Worm (Caenorhabditis elegans) whole organism, L1 larva: ENCODE data around the gene tftc-1.
A peak's percentile ranks its signal among the peaks of the same experiment; 100 is the strongest.

Experiments used
- C04F5.9 ChIP-seq: sonication (generic microtip); optimal IDR thresholded peaks from 2 replicates; lab custom pipeline; 2016; ENCODE audit warnings: missing genetic modification characterization, missing compliant biosample characterization
- C16A3.4 ChIP-seq: fragments of 150-350 bp; optimal IDR thresholded peaks from 2 replicates; lab custom pipeline; 2014; ENCODE audit warnings: missing biosample characterization, missing genetic modification characterization
- C34B4.2 ChIP-seq: sonication (generic microtip); optimal IDR thresholded peaks from 2 replicates; lab custom pipeline; 2017; ENCODE audit warnings: mild to moderate bottlenecking, missing genetic modification characterization, missing compliant biosample characterization
- F16B12.6 ChIP-seq: fragments of 150-350 bp; optimal IDR thresholded peaks from 2 replicates; lab custom pipeline; 2014; ENCODE audit warnings: missing biosample characterization, missing genetic modification characterization
- Y116A8C.19 ChIP-seq: sonication (generic microtip); optimal IDR thresholded peaks from 2 replicates; lab custom pipeline; 2016; ENCODE audit warnings: missing compliant biosample characterization, missing genetic modification characterization, borderline replicate concordance
- aha-1 ChIP-seq: fragments of 150-350 bp; optimal IDR thresholded peaks from 2 replicates; lab custom pipeline; 2014; ENCODE audit warnings: missing biosample characterization, missing genetic modification characterization
- ama-1 ChIP-seq: fragments of 150-350 bp; optimal IDR thresholded peaks from 2 replicates; lab custom pipeline; 2014
- blmp-1 ChIP-seq: fragments of 150-350 bp; optimal IDR thresholded peaks from 2 replicates; lab custom pipeline; 2014; ENCODE audit warnings: missing biosample characterization, missing genetic modification characterization
- ceh-8 ChIP-seq: fragments of 200-800 bp; sonication (Bioruptor generic); optimal IDR thresholded peaks from 2 replicates; lab custom pipeline; 2018; ENCODE audit warnings: mild to moderate bottlenecking, missing genetic modification characterization, moderate library complexity, missing compliant biosample characterization
- ceh-82 ChIP-seq, 3 experiments: fragments of 150-350 bp in 1 of 3; sonication (generic microtip) in 2 of 3; optimal IDR thresholded peaks; 2 replicates each; lab custom pipeline; 2014 to 2017; ENCODE audit warnings: missing biosample characterization in 3 of 3, missing genetic modification characterization in 3 of 3
- ceh-88 ChIP-seq: fragments of 200-800 bp; sonication (Bioruptor generic); IDR thresholded peaks from 2 replicates; pipeline ENCODE4 v1.3.6; 2022; ENCODE audit warnings: missing genetic modification characterization, missing compliant biosample characterization
- efl-3 ChIP-seq: fragments of 200-800 bp; sonication (Bioruptor generic); optimal IDR thresholded peaks from 2 replicates; lab custom pipeline; 2018; ENCODE audit warnings: mild to moderate bottlenecking, missing genetic modification characterization, missing compliant biosample characterization
- elt-2 ChIP-seq: sonication (generic microtip); optimal IDR thresholded peaks from 2 replicates; lab custom pipeline; 2016; ENCODE audit warnings: missing genetic modification characterization, mild to moderate bottlenecking, inconsistent platforms, missing compliant biosample characterization, missing genetic modification reagents
- elt-3 ChIP-seq, 6 experiments: fragments of 150-350 bp in 1 of 6; sonication (generic microtip); optimal IDR thresholded peaks; 2 replicates each; lab custom pipeline; 2017 to 2018; ENCODE audit warnings: missing biosample characterization in 6 of 6, missing genetic modification characterization in 6 of 6, inconsistent platforms in 1 of 6
- fos-1 ChIP-seq: fragments of 150-350 bp; optimal IDR thresholded peaks from 2 replicates; lab custom pipeline; 2014; ENCODE audit warnings: missing biosample characterization, missing genetic modification characterization
- grh-1 ChIP-seq: fragments of 200-800 bp; sonication (Bioruptor generic); IDR thresholded peaks from 2 replicates; pipeline ENCODE4 v1.3.6; 2022; ENCODE audit warnings: missing genetic modification reagents, missing genetic modification characterization, missing compliant biosample characterization
- hlh-17 ChIP-seq: fragments of 200-800 bp; sonication (Bioruptor generic); optimal IDR thresholded peaks from 2 replicates; lab custom pipeline; 2018; ENCODE audit warnings: missing genetic modification characterization, mild to moderate bottlenecking, missing compliant biosample characterization, moderate library complexity, borderline replicate concordance
- hlh-4 ChIP-seq: sonication (generic microtip); optimal IDR thresholded peaks from 2 replicates; lab custom pipeline; 2016; ENCODE audit warnings: mild to moderate bottlenecking, missing genetic modification characterization, missing compliant biosample characterization
- irx-1 ChIP-seq: sonication (generic microtip); optimal IDR thresholded peaks from 2 replicates; lab custom pipeline; 2016; ENCODE audit warnings: missing genetic modification characterization, missing compliant biosample characterization
- isw-1 ChIP-seq: fragments of 200-800 bp; sonication (Bioruptor generic); IDR thresholded peaks from 2 replicates; pipeline ENCODE4 v1.3.6; 2022; ENCODE audit warnings: missing genetic modification characterization, missing compliant biosample characterization
- jun-1 ChIP-seq: fragments of 150-350 bp; optimal IDR thresholded peaks from 2 replicates; lab custom pipeline; 2014; ENCODE audit warnings: missing biosample characterization, missing genetic modification reagents, missing genetic modification characterization
- lin-13 ChIP-seq: fragments of 150-350 bp; optimal IDR thresholded peaks from 2 replicates; lab custom pipeline; 2014; ENCODE audit warnings: missing biosample characterization, missing genetic modification reagents, missing genetic modification characterization
- lir-3 ChIP-seq: sonication (generic microtip); optimal IDR thresholded peaks from 2 replicates; lab custom pipeline; 2016; ENCODE audit warnings: mild to moderate bottlenecking, missing genetic modification characterization, moderate library complexity, missing compliant biosample characterization; ENCODE audit not compliant: poor library complexity
- lsy-2 ChIP-seq, 2 experiments: fragments of 150-350 bp; optimal IDR thresholded peaks; 2 replicates each; lab custom pipeline; 2014; ENCODE audit warnings: missing biosample characterization in 2 of 2, missing genetic modification characterization in 2 of 2
- mdl-1 ChIP-seq, 2 experiments: fragments of 150-350 bp; optimal IDR thresholded peaks; 2 replicates each; lab custom pipeline; 2014 to 2017; ENCODE audit warnings: missing biosample characterization in 2 of 2, missing genetic modification characterization in 2 of 2, inconsistent platforms in 1 of 2
- mef-2 ChIP-seq: fragments of 150-350 bp; optimal IDR thresholded peaks from 2 replicates; lab custom pipeline; 2014; ENCODE audit warnings: missing biosample characterization, missing genetic modification characterization
- mep-1 ChIP-seq: fragments of 150-350 bp; optimal IDR thresholded peaks from 2 replicates; lab custom pipeline; 2014; ENCODE audit warnings: missing biosample characterization, missing genetic modification characterization
- nhr-11 ChIP-seq: fragments of 150-350 bp; optimal IDR thresholded peaks from 2 replicates; lab custom pipeline; 2014; ENCODE audit warnings: missing biosample characterization, missing genetic modification characterization
- nhr-237 ChIP-seq: fragments of 150-350 bp; optimal IDR thresholded peaks from 2 replicates; lab custom pipeline; 2014; ENCODE audit warnings: missing biosample characterization, missing genetic modification characterization
- nhr-71 ChIP-seq: sonication (generic microtip); optimal IDR thresholded peaks from 2 replicates; lab custom pipeline; 2016; ENCODE audit warnings: mild to moderate bottlenecking, missing genetic modification characterization, moderate library complexity, missing compliant biosample characterization
- nhr-84 ChIP-seq: sonication (generic microtip); optimal IDR thresholded peaks from 2 replicates; lab custom pipeline; 2017; ENCODE audit warnings: missing biosample characterization, missing genetic modification characterization
- nhr-85 ChIP-seq: sonication (generic microtip); peaks from one replicate; lab custom pipeline; 2016; ENCODE audit warnings: missing genetic modification characterization, inconsistent platforms, missing compliant biosample characterization
- pag-3 ChIP-seq: sonication (generic microtip); optimal IDR thresholded peaks from 2 replicates; lab custom pipeline; 2017; ENCODE audit warnings: missing genetic modification characterization, mild to moderate bottlenecking, missing compliant biosample characterization, antibody characterized with exemption, borderline replicate concordance; ENCODE audit not compliant: insufficient read depth
- pqm-1 ChIP-seq: sonication (generic microtip); optimal IDR thresholded peaks from 3 replicates; lab custom pipeline; 2017; ENCODE audit warnings: missing biosample characterization, missing genetic modification characterization
- skn-1 ChIP-seq: fragments of 150-350 bp; optimal IDR thresholded peaks from 2 replicates; lab custom pipeline; 2014; ENCODE audit warnings: missing biosample characterization, missing genetic modification characterization
- snpc-4 ChIP-seq: fragments of 150-350 bp; optimal IDR thresholded peaks from 2 replicates; lab custom pipeline; 2014; ENCODE audit warnings: missing biosample characterization, missing genetic modification characterization
- snu-23 ChIP-seq: sonication (generic microtip); optimal IDR thresholded peaks from 2 replicates; lab custom pipeline; 2016; ENCODE audit warnings: missing genetic modification characterization, missing compliant biosample characterization
- sox-4 ChIP-seq: sonication (generic microtip); optimal IDR thresholded peaks from 2 replicates; lab custom pipeline; 2016; ENCODE audit warnings: missing genetic modification characterization, missing compliant biosample characterization
- tbx-2 ChIP-seq: sonication (generic microtip); optimal IDR thresholded peaks from 2 replicates; lab custom pipeline; 2016; ENCODE audit warnings: missing genetic modification characterization, missing compliant biosample characterization
- tlp-1 ChIP-seq: fragments of 150-350 bp; optimal IDR thresholded peaks from 2 replicates; lab custom pipeline; 2014; ENCODE audit warnings: missing biosample characterization, missing genetic modification characterization
- unc-130 ChIP-seq: fragments of 150-350 bp; optimal IDR thresholded peaks from 2 replicates; lab custom pipeline; 2017; ENCODE audit warnings: missing biosample characterization, missing genetic modification characterization, inconsistent platforms
- unc-62 ChIP-seq: fragments of 150-350 bp; optimal IDR thresholded peaks from 2 replicates; lab custom pipeline; 2014; ENCODE audit warnings: missing biosample characterization, missing genetic modification reagents, missing genetic modification characterization
- unc-98 ChIP-seq: fragments of 200-800 bp; sonication (Bioruptor generic); IDR thresholded peaks from 2 replicates; pipeline ENCODE4 v1.3.6; 2022; ENCODE audit warnings: missing genetic modification characterization, missing compliant biosample characterization
- vab-15 ChIP-seq: sonication (generic microtip); optimal IDR thresholded peaks from 2 replicates; lab custom pipeline; 2017; ENCODE audit warnings: missing genotype, mild to moderate bottlenecking, missing genetic modification characterization, missing compliant biosample characterization
- xbp-1 ChIP-seq: sonication (generic microtip); optimal IDR thresholded peaks from 2 replicates; lab custom pipeline; 2016; ENCODE audit warnings: missing genetic modification characterization, missing compliant biosample characterization
- zag-1 ChIP-seq: fragments of 150-350 bp; optimal IDR thresholded peaks from 2 replicates; lab custom pipeline; 2014; ENCODE audit warnings: missing biosample characterization, missing genetic modification characterization
- zip-4 ChIP-seq: fragments of 200-800 bp; sonication (Bioruptor generic); optimal IDR thresholded peaks from 2 replicates; lab custom pipeline; 2018; ENCODE audit warnings: mild to moderate bottlenecking, missing genetic modification characterization, moderate library complexity, missing compliant biosample characterization
- ztf-11 ChIP-seq, 2 experiments: sonication (generic microtip); optimal IDR thresholded peaks; 2 replicates each; lab custom pipeline; 2016 to 2017; ENCODE audit warnings: missing genetic modification characterization in 2 of 2, missing biosample characterization in 1 of 2, missing compliant biosample characterization in 1 of 2
- ztf-4 ChIP-seq: fragments of 150-350 bp; optimal IDR thresholded peaks from 2 replicates; lab custom pipeline; 2014; ENCODE audit warnings: missing biosample characterization, missing genetic modification characterization

Gene tftc-1

DNA sequence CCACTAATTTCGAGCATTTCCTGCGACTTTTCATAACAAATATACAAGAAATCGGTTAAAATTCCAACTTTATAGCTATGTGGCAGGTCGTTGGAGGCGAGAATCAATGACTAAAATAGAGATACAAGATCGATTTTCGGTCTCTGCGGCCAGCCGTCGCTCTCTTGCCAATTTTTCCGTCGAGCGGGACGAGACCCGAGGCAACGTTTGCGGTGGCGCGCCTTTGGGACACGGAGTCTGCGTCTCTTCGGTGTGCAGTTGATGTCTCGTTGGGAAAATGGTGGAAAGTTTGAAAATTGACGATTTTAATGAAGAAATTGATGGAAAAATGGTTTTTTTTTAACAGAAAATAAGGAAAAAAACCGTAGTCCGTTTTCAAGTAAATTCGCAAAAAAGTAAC lies 32.3 kb upstream of the tftc-1 start (continued):
- no peak for TF ChIP-seq C04F5.9
- peak; percentile 16 for TF ChIP-seq mep-1
- peak; percentile 19 for TF ChIP-seq lin-13 (GFP tag; lab: Kevin White, UChicago)
- TF ChIP-seq pag-3 (tag; lab: Kevin White, UChicago) = no peak
- peak in 1 of 2 experiments; percentile 29 for TF ChIP-seq mdl-1 (tag; optimal IDR thresholded peaks at IDR 0.05; lab: Kevin White, UChicago)
- no peak for TF ChIP-seq lir-3
- no peak for TF ChIP-seq ztf-11 (tag; optimal IDR thresholded peaks at IDR 0.05; lab: Kevin White, UChicago)
- no peak for TF ChIP-seq Y116A8C.19 (tag; lab: Kevin White, UChicago)
- no peak for TF ChIP-seq grh-1 (GFP tag; lab: Robert Waterston, UW)
- peak in 3 of 6 experiments; percentile 20 to 30 (median 27) for TF ChIP-seq elt-3 (tag; optimal IDR thresholded peaks at IDR 0.05; lab: Kevin White, UChicago)
- no peak for TF ChIP-seq zip-4 (GFP tag; lab: Kevin White, UChicago)
- TF ChIP-seq fos-1 = no peak
- peak; percentile 52 for TF ChIP-seq nhr-237 (tag; lab: Kevin White, UChicago)
- no peak for TF ChIP-seq snpc-4 (tag; lab: Kevin White, UChicago)
- no peak for TF ChIP-seq aha-1
- TF ChIP-seq sox-4 (tag; lab: Kevin White, UChicago) = no peak
- peak; percentile 84 for TF ChIP-seq snu-23
- TF ChIP-seq unc-62 (GFP tag; lab: Kevin White, UChicago) = no peak
- peak; percentile 26 to 69 for TF ChIP-seq lsy-2 (tag; optimal IDR thresholded peaks at IDR 0.05; lab: Kevin White, UChicago)
- TF ChIP-seq hlh-4 = no peak
- 0 out of 2 replicates have a peak, but pooled peaks have one; percentile 12 for TF ChIP-seq ceh-88 (GFP tag; lab: Robert Waterston, UW)
- no peak for TF ChIP-seq unc-130 (tag; lab: Kevin White, UChicago)
- TF ChIP-seq elt-2 (tag; lab: Kevin White, UChicago) = no peak
- no peak for TF ChIP-seq jun-1 (tag; lab: Kevin White, UChicago)
- no peak for TF ChIP-seq C34B4.2
- TF ChIP-seq xbp-1 (tag; lab: Kevin White, UChicago) = peak; percentile 32
- TF ChIP-seq isw-1 = peak; percentile 23; the same call in 1 of the 2 replicates
- TF ChIP-seq tlp-1 (tag; lab: Kevin White, UChicago) = no peak
- TF ChIP-seq ztf-4 = no peak
- no peak for TF ChIP-seq zag-1 (tag; lab: Kevin White, UChicago)
- peak; percentile 14 for TF ChIP-seq F16B12.6
- TF ChIP-seq efl-3 (GFP tag; lab: Kevin White, UChicago) = no peak
- TF ChIP-seq ceh-82 (tag; optimal IDR thresholded peaks at IDR 0.05; lab: Kevin White, UChicago) = peak; percentile 11 to 82 (median 29)
- peak; percentile 9 for TF ChIP-seq blmp-1
- no peak for TF ChIP-seq mef-2 (tag; lab: Kevin White, UChicago)
- TF ChIP-seq hlh-17 (GFP tag; lab: Kevin White, UChicago) = no peak
- peak; percentile 42 for TF ChIP-seq C16A3.4 (tag; lab: Kevin White, UChicago)
- TF ChIP-seq irx-1 (tag; lab: Kevin White, UChicago) = no peak
- TF ChIP-seq nhr-11 (tag; lab: Kevin White, UChicago) = no peak
- no peak for TF ChIP-seq pqm-1 (tag; lab: Kevin White, UChicago)
- TF ChIP-seq nhr-85 (tag; lab: Kevin White, UChicago) = no peak
- TF ChIP-seq ceh-8 (GFP tag; lab: Kevin White, UChicago) = no peak

DNA sequence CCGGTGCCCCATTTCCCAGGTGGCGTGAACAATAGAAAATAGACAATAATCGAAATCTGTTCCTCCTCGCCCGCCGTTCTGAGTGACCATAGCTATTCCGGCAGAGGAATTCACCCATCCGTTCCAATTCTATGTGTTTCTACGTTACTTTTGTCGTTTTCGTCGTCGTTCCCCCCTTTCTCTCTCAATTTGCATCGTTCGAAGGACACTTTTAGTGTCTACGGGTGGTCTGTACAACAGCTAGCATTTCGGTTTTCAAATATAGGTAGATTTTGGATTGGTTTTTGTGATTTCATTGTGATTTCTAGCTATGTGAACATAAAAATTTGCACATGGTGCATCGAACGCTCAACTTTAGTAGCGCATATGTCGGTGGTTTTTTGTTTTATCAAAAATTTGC lies 29.1 kb upstream of the tftc-1 start:
- no peak for TF ChIP-seq nhr-71
- no peak for TF ChIP-seq mep-1
- TF ChIP-seq nhr-84 = no peak
- TF ChIP-seq pag-3 (tag; lab: Kevin White, UChicago) = no peak
- no peak for TF ChIP-seq nhr-85 (tag; lab: Kevin White, UChicago)
- no peak for TF ChIP-seq vab-15 (tag; lab: Kevin White, UChicago)
- no peak for TF ChIP-seq unc-130 (tag; lab: Kevin White, UChicago)
- no peak for TF ChIP-seq grh-1 (GFP tag; lab: Robert Waterston, UW)
- no peak for TF ChIP-seq unc-98 (GFP tag; lab: Robert Waterston, UW)
- no peak for TF ChIP-seq ama-1 (lab: Kevin White, UChicago)
- TF ChIP-seq mef-2 (tag; lab: Kevin White, UChicago) = no peak
- no peak for TF ChIP-seq xbp-1 (tag; lab: Kevin White, UChicago)
- TF ChIP-seq tbx-2 (tag; lab: Kevin White, UChicago) = no peak
- TF ChIP-seq blmp-1 = no peak
- TF ChIP-seq skn-1 (tag; lab: Kevin White, UChicago) = no peak
- TF ChIP-seq ceh-88 (GFP tag; lab: Robert Waterston, UW) = no peak
